Worm (Caenorhabditis elegans): Measurements from ENCODE around the gene rme-6.

DNA sequence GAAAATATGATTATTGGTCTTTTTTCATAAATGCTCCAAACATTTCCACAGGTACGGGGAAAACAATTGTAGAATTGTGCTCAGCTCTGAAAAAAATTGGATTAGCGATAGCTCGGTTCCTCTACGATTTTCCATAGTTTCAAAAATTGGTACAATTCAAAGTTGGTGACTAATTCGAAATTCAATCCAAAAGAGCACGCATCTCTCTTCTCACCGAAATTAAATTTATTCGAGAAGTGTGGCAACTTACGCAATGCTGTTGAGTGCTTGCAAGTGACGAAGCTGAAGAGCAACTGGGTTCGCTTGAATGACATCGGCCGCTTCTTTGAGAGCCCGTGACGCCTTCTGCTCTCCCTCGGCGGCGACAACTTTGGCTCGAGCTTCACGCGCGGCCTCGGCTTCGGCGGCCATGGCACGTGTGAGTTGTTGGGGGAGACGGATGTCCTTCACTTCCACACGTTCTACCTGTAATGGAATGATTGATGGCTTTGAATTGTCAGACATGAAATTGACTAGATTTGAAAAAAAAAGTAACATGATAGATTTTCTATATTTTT is 39.1 kb upstream of the rme-6 start:
- TF ChIP-seq let-526 (GFP tag; IDR thresholded peaks at IDR 0.05) (no peak), K11D2.4 (GFP tag; IDR thresholded peaks at IDR 0.05) (no peak), F37B4.10 (GFP tag; IDR thresholded peaks at IDR 0.05) (no peak), pha-4 (tag; optimal IDR thresholded peaks at IDR 0.05) (no peak), F49E8.2 (tag; optimal IDR thresholded peaks at IDR 0.05; ENCODE audit: insufficient read depth) (no peak), chd-7 (tag; optimal IDR thresholded peaks at IDR 0.05) (no peak), C06A6.2 (GFP tag; conservative IDR thresholded peaks at IDR 0.05) (no peak)
